Fruit fly (Drosophila melanogaster): ENCODE data around the gene CG14275.

The CG14275 gene

dm6 chr2L:8299194-8299811 is 28.0 kb upstream of the CG14275 start:
- peak; percentile 4 for TF ChIP-seq noc (tag; optimal IDR thresholded peaks at IDR 0.05)

dm6 chr2L:8300220-8301167 is 26.8 kb upstream of the CG14275 start, which contains the start of gene Btk:
Gene Btk, minus strand, starts transcription at chr2L:8301079.
- TF ChIP-seq noc (tag; optimal IDR thresholded peaks at IDR 0.05), result no peak

- no peak for TF ChIP-seq noc (tag; optimal IDR thresholded peaks at IDR 0.05)
Observed at dm6 chr2L:8302766-8303479, 24.3 kb upstream of the CG14275 start, which contains the start of the genes wol and Scgalpha. Gene wol, minus strand, starts transcription at chr2L:8302985. Gene Scgalpha, plus strand, starts transcription at chr2L:8303429.

DNA sequence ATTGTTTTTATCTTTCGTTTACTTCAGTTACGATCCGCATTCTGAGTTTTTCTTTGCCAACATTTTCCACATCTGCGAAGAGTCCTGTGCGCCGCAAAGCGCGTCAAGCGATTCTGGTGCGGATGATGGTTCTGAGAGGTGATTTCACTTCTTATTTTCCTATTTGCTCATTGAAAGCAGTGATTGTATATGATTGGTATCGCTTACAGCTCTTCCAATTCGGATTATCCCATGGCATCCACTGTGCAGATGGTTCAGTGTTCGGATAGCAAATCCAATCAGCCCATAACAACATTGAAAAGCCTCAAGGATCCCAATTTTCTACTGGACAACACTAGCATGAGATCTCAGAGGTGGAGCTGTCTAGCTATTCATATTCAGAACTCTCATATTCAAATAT is 22.6 kb upstream of the CG14275 start:
- TF ChIP-seq noc (tag; optimal IDR thresholded peaks at IDR 0.05), result no peak

DNA sequence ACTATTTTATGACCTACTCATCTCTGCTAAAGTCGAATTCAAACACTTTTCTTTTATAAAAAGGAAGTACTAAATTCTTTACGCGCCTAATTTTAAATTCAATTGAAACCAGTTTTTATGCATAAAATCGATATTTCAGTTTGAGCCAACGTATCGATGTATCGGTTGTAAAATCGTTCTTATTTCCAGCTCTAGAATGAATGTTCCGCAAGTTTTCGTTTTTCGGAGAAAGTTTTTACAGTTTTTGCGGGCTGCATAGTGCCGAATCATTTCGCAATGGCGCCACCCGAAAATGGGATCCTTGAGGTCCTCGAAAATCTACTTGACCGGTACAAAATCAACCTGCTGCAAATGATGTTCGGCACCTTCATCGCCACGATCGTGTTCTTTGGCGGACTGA is 21.8 kb upstream of the CG14275 start, which contains the start of gene CG7840:
CG7840 (plus strand) TSS at position 178 of the 400 bp plus-strand sequence.
- TF ChIP-seq noc (tag; optimal IDR thresholded peaks at IDR 0.05), result no peak

DNA sequence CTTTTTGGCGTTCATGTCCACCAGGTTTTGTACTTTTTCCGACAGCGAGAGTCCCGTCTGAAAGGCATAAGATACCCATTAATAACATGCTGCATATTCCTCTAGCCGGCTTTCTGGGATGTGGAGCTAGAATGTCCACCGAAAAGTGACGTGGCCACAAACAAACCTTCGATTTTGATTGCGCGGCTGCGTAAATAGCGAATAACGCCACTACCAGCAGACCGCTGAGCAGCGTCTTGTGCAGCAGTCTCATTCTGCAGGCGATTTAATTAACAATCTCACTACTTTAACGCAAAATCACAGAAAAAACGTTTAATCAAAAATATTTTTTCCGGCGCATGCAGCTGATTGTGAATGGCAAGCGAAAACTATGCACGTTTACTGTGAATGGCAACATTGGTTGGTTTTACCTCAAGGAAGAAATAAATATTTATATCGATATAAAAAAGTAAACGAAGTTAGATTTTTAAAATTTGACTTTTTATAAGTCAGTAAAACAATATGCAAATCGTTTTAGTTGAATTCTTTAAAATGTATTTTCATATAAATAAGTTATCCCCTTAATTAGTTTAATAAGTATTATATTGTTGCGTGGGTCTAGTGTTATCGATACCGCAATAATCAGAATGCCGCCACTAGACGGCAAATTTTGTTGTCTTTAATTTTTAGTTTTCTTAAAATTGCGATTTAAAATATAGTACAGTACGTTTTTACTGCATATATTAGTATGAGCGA is 19.3 kb upstream of the CG14275 start, which contains the start of the genes Ostgamma and Mettl14:
Ostgamma (minus strand) TSS at position 376 of the 735 bp plus-strand sequence.
Mettl14 (plus strand) TSS at position 611 of the 735 bp plus-strand sequence.
- TF ChIP-seq noc (tag; optimal IDR thresholded peaks at IDR 0.05), result no peak

DNA sequence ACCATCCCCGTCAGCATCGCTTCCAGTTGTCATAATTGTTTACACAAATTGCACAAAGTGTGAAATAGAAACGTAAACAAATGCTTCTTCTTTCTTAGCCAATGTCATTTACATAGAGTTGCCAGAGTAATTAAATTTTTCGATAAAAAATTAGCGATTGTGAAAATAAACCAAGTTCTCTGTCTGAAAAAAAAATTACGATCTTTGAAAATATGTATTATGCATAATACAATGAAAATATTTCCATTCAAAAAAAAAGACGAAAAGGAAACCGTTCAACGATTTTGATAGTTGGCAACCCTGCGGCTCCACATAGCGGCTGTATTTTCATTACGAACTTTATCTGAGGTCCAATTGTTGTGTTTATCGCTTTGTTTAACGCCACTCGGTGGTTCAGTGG is 16.2 kb upstream of the CG14275 start, which contains the start of the genes CG7810 and CG7806:
CG7810 (minus strand) TSS at position 105 of the 400 bp plus-strand sequence.
CG7806 (plus strand) TSS at position 309 of the 400 bp plus-strand sequence.
- peak; percentile 91 for TF ChIP-seq noc (tag; optimal IDR thresholded peaks at IDR 0.05)

dm6 chr2L:8311741-8312140 is 15.5 kb upstream of the CG14275 start:
- no peak for TF ChIP-seq noc (tag; optimal IDR thresholded peaks at IDR 0.05)

dm6 chr2L:8319858-8320525 is 7.3 kb upstream of the CG14275 start, which contains the start of the genes mtsh and strat:
Gene mtsh, minus strand, starts transcription at chr2L:8319908.
Gene strat, plus strand, starts transcription at chr2L:8320328.
- TF ChIP-seq noc (tag; optimal IDR thresholded peaks at IDR 0.05), result peak; percentile 15

DNA sequence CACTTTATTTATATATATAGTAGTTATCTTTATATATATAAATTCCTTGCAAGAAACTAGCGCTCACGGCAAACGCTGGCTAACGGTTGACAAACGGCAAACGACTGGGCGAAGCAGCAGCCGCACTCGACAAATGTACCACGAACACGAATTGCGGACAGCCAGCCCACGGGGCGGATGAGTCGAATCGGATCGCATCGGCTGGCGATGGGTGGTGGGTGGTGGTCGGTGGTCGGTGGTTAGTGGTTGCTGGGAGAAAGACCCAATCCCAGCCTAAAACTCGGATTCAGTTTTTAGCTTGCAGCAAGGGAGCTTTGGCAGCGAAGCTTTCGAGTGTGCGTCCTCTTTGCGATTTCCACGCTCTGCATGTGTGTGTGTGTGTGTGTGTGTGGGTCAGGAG is 2.1 kb upstream of the CG14275 start, which contains the start of gene CG7781:
CG7781 (minus strand) TSS at position 260 of the 400 bp plus-strand sequence.
- TF ChIP-seq noc (tag; optimal IDR thresholded peaks at IDR 0.05), result no peak

DNA sequence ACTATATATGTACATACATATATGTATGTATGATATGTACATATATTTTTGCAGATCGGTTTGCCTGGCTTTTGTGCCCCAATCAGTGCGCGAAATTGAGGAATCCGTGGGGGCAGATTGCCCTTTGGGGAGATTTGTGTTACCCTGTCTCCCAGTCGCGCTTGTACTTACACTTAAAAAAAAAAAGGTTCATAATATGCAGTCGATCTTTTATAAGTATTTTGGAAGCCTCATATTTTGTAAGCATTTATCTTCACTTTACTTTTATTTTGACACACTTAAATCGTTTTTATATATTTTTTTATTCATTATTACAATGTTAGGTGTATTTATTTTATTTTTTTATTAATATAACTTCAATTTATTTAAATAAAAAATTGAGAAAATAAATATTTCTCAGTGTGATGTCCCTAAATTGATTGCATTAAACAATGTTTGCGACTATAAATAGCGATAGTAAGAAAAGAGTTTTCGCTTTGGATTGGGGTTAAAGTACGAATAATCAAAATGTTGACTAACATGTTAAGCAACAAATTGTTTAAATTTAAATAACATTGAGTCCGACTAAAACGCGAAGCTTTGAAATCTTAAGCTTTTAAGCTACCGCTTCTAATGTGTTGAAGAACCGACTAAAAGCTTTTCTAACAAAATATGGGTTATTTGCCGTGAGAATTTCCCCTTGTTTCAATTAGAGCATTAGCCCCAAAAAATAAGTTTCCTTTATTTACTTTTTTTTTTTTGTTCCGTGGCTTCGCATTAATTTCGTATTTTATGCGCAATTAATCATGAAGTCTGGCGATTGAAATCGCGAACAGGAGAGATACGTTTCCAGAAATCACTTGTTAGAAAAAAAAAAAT is 613 bp upstream of the CG14275 start:
- TF ChIP-seq noc (tag; optimal IDR thresholded peaks at IDR 0.05), result peak; percentile 13

DNA sequence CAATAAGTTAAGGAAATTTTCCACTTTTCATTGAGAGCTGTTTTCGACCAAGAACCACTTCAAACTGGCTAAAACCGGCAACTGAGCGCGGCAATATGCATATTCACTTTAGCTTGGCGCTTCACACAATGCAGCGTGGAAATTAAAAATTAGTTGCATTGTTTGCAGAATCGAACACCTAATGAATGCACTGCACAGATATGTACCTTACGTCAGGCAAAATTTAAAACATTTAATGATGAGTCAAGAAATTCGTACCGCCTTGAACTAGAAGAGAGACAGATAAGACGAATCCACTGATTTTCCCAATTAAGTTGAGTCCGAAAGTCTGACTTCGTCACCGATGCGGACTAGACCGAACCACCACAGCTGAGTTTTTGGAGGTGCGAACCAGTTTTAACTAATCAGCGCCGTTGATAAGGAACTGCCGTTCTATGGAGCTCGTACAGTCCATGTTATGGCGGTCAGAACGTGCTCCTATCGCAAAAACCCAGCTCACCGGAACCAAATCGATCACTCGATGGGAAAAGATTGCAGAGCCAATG is 599 bp downstream of the CG14275 start:
- TF ChIP-seq noc (tag; optimal IDR thresholded peaks at IDR 0.05), result peak; percentile 0

All from whole organism, larva.